Fruit fly (Drosophila melanogaster): ENCODE measurements around the gene mnd.

DNA sequence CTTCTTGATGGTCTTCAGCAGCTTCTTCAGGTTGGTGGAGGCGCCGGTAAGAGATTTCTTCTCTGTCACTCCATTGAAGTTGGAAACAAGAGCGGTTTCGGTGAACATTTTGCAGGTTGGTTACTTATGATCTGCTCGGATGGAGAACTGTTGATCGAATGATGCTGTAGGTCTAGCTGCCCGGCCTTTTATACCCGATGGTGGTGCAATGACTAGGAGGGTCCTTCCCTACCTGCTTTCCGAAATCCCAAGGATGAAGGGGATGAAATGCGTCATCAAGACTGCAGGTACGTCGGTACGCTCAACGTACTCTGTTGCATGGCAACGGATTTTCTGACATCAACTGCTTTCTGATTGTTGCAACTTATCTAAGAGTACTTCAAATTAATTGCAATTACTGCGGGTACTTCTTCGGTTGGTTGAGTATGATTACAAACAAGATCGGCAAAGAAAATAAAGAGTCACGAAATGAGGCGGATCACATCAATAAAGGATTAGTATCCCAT, 38.9 kb upstream of the mnd start, which contains the start of gene BobA:
- TF ChIP-seq usp (GFP tag; optimal IDR thresholded peaks at IDR 0.05) (no peak), Dll (optimal IDR thresholded peaks at IDR 0.05) (no peak), psq (optimal IDR thresholded peaks at IDR 0.05) (no peak), pan (optimal IDR thresholded peaks at IDR 0.05) (no peak), CG8478 (optimal IDR thresholded peaks at IDR 0.05) (no peak), EcR (GFP tag; optimal IDR thresholded peaks at IDR 0.05) (no peak)

Measured in whole organism.